Worm (Caenorhabditis elegans) whole organism, L4/young adult: ENCODE data around the gene Y53C12A.8.
A peak's percentile ranks its signal among the peaks of the same experiment; 100 is the strongest.
"Not testable (repeated sequence)": the region's sequence is repeated elsewhere in the genome, so short reads cannot be mapped to it uniquely, and the experiment has no call there.

Experiments used
- W03F9.2 ChIP-seq: fragments of 150-350 bp; optimal IDR thresholded peaks from 2 replicates; lab custom pipeline; 2014; ENCODE audit warnings: missing biosample characterization, missing genetic modification characterization
- dao-5 ChIP-seq: sonication (generic microtip); optimal IDR thresholded peaks from 2 replicates; lab custom pipeline; 2016; ENCODE audit warnings: missing genotype, missing genetic modification characterization, moderate library complexity, missing compliant biosample characterization
- him-1 ChIP-seq: sonication (generic microtip); optimal IDR thresholded peaks from 2 replicates; lab custom pipeline; 2016; ENCODE audit warnings: missing genotype, missing genetic modification reagents, missing genetic modification characterization, missing compliant biosample characterization

Y53C12A.8 gene

ce11 chrII:9700363-9700762, at the start of gene Y53C12A.8, which contains the start of gene Y53C12A.7:
Gene Y53C12A.8, minus strand, starts transcription at chrII:9700463.
Gene Y53C12A.7, plus strand, starts transcription at chrII:9700543.
- TF ChIP-seq W03F9.2 (tag; lab: Kevin White, UChicago) (no peak), him-1 (tag; lab: Kevin White, UChicago) (no peak), dao-5 (tag; lab: Kevin White, UChicago) (no peak)

- TF ChIP-seq him-1 (tag; lab: Kevin White, UChicago) (peak; percentile 14), dao-5 (tag; lab: Kevin White, UChicago) (no peak), W03F9.2 (tag; lab: Kevin White, UChicago) (peak; percentile 85)
These were observed 45.8 kb upstream of the Y53C12A.8 start, which contains the start of the genes Y53C12B.1 and nos-3 for ce11 chrII:9746069-9746468. Gene Y53C12B.1, minus strand, starts transcription at chrII:9746078. Gene nos-3, plus strand, starts transcription at chrII:9746316.

ce11 chrII:9742784-9743183, 42.5 kb upstream of the Y53C12A.8 start, which contains the start of gene pno-1:
Gene pno-1, minus strand, starts transcription at chrII:9742884.
- TF ChIP-seq dao-5 (tag; lab: Kevin White, UChicago) (no peak), W03F9.2 (tag; lab: Kevin White, UChicago) (no peak), him-1 (tag; lab: Kevin White, UChicago) (no peak)

DNA sequence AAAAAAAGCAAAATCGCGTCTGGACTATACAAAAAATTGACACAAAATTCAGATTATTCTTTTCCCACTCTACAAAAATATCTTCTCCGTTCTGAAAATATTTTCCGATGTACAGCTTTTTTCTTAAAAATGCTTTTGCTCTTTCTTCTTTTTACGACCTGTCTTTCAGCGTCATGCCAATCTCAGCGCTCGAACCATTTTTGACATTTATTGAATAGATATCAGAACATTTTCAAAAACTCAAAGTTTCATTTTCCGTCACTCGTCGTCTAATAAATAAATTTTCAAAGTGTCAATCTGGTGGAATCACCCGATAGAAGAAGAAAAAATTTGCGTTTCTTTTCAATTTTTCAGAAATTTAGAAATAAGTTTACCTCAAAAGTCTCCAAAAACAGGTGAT, 41.1 kb upstream of the Y53C12A.8 start:
- no peak for TF ChIP-seq W03F9.2 (tag; lab: Kevin White, UChicago)
- no peak for TF ChIP-seq him-1 (tag; lab: Kevin White, UChicago)
- no peak for TF ChIP-seq dao-5 (tag; lab: Kevin White, UChicago)

- TF ChIP-seq dao-5 (tag; lab: Kevin White, UChicago), result no peak
- no peak for TF ChIP-seq him-1 (tag; lab: Kevin White, UChicago)
- no peak for TF ChIP-seq W03F9.2 (tag; lab: Kevin White, UChicago)
These were observed 40.3 kb upstream of the Y53C12A.8 start for ce11 chrII:9740552-9740951.

DNA sequence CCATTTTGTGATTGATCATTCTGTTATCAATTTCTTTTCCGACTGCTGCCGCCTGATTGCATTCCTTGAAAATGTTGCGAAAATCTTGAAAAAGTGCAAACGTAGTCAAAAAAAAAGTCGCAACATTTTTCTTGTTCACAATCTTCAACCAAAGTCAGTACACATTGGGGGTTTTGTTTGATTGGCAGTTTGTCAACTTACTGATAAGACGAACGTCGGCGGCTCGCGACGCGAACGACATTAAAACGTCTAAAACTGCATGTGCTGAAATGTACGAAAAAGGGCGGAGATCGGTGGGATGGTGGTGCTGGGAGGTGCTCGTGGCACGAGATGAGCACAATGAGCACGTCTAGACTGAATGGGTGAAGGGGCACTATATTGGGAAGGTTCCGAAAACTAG, 38.6 kb upstream of the Y53C12A.8 start:
- TF ChIP-seq dao-5 (tag; lab: Kevin White, UChicago), result no peak
- TF ChIP-seq W03F9.2 (tag; lab: Kevin White, UChicago), result no peak
- no peak for TF ChIP-seq him-1 (tag; lab: Kevin White, UChicago)

ce11 chrII:9735785-9736184, 35.5 kb upstream of the Y53C12A.8 start:
- no peak for TF ChIP-seq W03F9.2 (tag; lab: Kevin White, UChicago)
- no peak for TF ChIP-seq him-1 (tag; lab: Kevin White, UChicago)
- no peak for TF ChIP-seq dao-5 (tag; lab: Kevin White, UChicago)

- not testable (repeated sequence) for TF ChIP-seq dao-5, W03F9.2, him-1 (tag; lab: Kevin White, UChicago)
These were observed 31.5 kb upstream of the Y53C12A.8 start, which contains the start of gene mab-3 for ce11 chrII:9731810-9732209. Gene mab-3, plus strand, starts transcription at chrII:9732137.

ce11 chrII:9729866-9730265, 29.6 kb upstream of the Y53C12A.8 start:
- TF ChIP-seq him-1 (tag; lab: Kevin White, UChicago) (no peak), W03F9.2 (tag; lab: Kevin White, UChicago) (no peak), dao-5 (tag; lab: Kevin White, UChicago) (no peak)

ce11 chrII:9729196-9729595, 28.9 kb upstream of the Y53C12A.8 start:
- TF ChIP-seq W03F9.2 (tag; lab: Kevin White, UChicago) (no peak), him-1 (tag; lab: Kevin White, UChicago) (no peak)

- no peak for TF ChIP-seq W03F9.2 (tag; lab: Kevin White, UChicago)
- TF ChIP-seq dao-5 (tag; lab: Kevin White, UChicago), result no peak
- TF ChIP-seq him-1 (tag; lab: Kevin White, UChicago), result no peak
These were observed 28.2 kb upstream of the Y53C12A.8 start for ce11 chrII:9728506-9728905.

DNA sequence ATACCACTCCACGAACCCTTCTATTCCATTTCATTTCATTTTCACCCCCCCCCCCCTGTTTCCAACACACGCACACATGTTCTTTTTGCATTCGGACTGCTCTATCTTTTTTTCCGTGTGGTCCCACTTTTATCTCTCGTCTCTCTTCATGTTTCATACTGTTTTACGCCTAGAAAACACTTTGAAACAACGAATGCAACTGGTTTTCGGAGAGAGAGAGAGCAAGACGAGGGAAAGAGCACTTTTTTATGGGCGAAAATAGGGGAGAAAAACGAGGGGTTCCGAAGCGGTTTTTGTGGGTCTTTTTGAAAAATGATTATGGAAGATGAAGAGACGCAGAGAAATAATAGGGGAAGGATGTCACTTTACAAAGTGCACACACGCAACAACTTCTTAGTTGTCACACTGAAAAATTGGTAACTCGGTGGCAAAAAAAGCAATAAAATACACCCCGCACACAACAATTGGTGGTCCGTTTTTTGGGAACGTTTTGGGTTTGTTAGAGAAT, 27.0 kb upstream of the Y53C12A.8 start:
- TF ChIP-seq dao-5 (tag; lab: Kevin White, UChicago), result no peak
- no peak for TF ChIP-seq W03F9.2 (tag; lab: Kevin White, UChicago)
- no peak for TF ChIP-seq him-1 (tag; lab: Kevin White, UChicago)

- TF ChIP-seq W03F9.2 (tag; lab: Kevin White, UChicago), result no peak
- TF ChIP-seq him-1 (tag; lab: Kevin White, UChicago), result no peak
- no peak for TF ChIP-seq dao-5 (tag; lab: Kevin White, UChicago)
These were observed 24.8 kb upstream of the Y53C12A.8 start for ce11 chrII:9725056-9725455.

- TF ChIP-seq dao-5 (tag; lab: Kevin White, UChicago) (no peak), him-1 (tag; lab: Kevin White, UChicago) (no peak), W03F9.2 (tag; lab: Kevin White, UChicago) (no peak)
These were observed 24.2 kb upstream of the Y53C12A.8 start, which contains the start of gene cutl-2 for ce11 chrII:9724464-9724863. Gene cutl-2, minus strand, starts transcription at chrII:9724673.
